Worm (Caenorhabditis elegans) whole organism, L1 larva: ENCODE data around the gene elo-6.

ENCODE experiments used
- F16B12.6 ChIP-seq: fragments of 150-350 bp; optimal IDR thresholded peaks from 2 replicates; lab custom pipeline; 2014; ENCODE audit warnings: missing biosample characterization, missing genetic modification characterization
- aha-1 ChIP-seq: fragments of 150-350 bp; optimal IDR thresholded peaks from 2 replicates; lab custom pipeline; 2014; ENCODE audit warnings: missing biosample characterization, missing genetic modification characterization
- alr-1 ChIP-seq: fragments of 200-800 bp; sonication (Bioruptor generic); optimal IDR thresholded peaks from 2 replicates; lab custom pipeline; 2018; ENCODE audit warnings: borderline replicate concordance, mild to moderate bottlenecking, missing genetic modification characterization, missing compliant biosample characterization
- blmp-1 ChIP-seq: fragments of 150-350 bp; optimal IDR thresholded peaks from 2 replicates; lab custom pipeline; 2014; ENCODE audit warnings: missing biosample characterization, missing genetic modification characterization
- ceh-63 ChIP-seq: fragments of 200-800 bp; sonication (Bioruptor generic); optimal IDR thresholded peaks from 2 replicates; lab custom pipeline; 2018; ENCODE audit warnings: mild to moderate bottlenecking, missing genetic modification characterization, missing compliant biosample characterization
- ceh-88 ChIP-seq: fragments of 200-800 bp; sonication (Bioruptor generic); IDR thresholded peaks from 2 replicates; pipeline ENCODE4 v1.3.6; 2022; ENCODE audit warnings: missing genetic modification characterization, missing compliant biosample characterization
- dpl-1 ChIP-seq, 3 experiments: fragments of 150-350 bp in 2 of 3; sonication (generic microtip) in 1 of 3; optimal IDR thresholded peaks; 2 replicates each; lab custom pipeline; 2014 to 2017; ENCODE audit warnings: missing biosample characterization in 3 of 3, missing genetic modification characterization in 3 of 3, missing genetic modification reagents in 3 of 3
- dsc-1 ChIP-seq: sonication (generic microtip); optimal IDR thresholded peaks from 2 replicates; lab custom pipeline; 2016; ENCODE audit warnings: mild to moderate bottlenecking, missing genetic modification characterization, missing compliant biosample characterization
- efl-1 ChIP-seq, 4 experiments: fragments of 150-350 bp; optimal IDR thresholded peaks in 3 of 4; peaks in 1 of 4; 1 replicate in 1 of 4; 2 replicates in 3 of 4; lab custom pipeline; 2014; ENCODE audit warnings: missing biosample characterization in 2 of 4, missing genetic modification characterization in 2 of 4, missing genetic modification reagents in 2 of 4
- efl-3 ChIP-seq: fragments of 200-800 bp; sonication (Bioruptor generic); optimal IDR thresholded peaks from 2 replicates; lab custom pipeline; 2018; ENCODE audit warnings: mild to moderate bottlenecking, missing genetic modification characterization, missing compliant biosample characterization
- elt-2 ChIP-seq: sonication (generic microtip); optimal IDR thresholded peaks from 2 replicates; lab custom pipeline; 2016; ENCODE audit warnings: missing genetic modification characterization, mild to moderate bottlenecking, inconsistent platforms, missing compliant biosample characterization, missing genetic modification reagents
- elt-3 ChIP-seq, 6 experiments: fragments of 150-350 bp in 1 of 6; sonication (generic microtip); optimal IDR thresholded peaks; 2 replicates each; lab custom pipeline; 2017 to 2018; ENCODE audit warnings: missing biosample characterization in 6 of 6, missing genetic modification characterization in 6 of 6, inconsistent platforms in 1 of 6
- ets-5 ChIP-seq: fragments of 200-800 bp; sonication (Bioruptor generic); IDR thresholded peaks from 2 replicates; pipeline ENCODE4 v1.3.6; 2022; ENCODE audit warnings: missing genetic modification characterization, missing compliant biosample characterization
- fkh-4 ChIP-seq: sonication (generic microtip); optimal IDR thresholded peaks from 2 replicates; lab custom pipeline; 2016; ENCODE audit warnings: missing compliant biosample characterization, missing genetic modification characterization, borderline replicate concordance
- grh-1 ChIP-seq: fragments of 200-800 bp; sonication (Bioruptor generic); IDR thresholded peaks from 2 replicates; pipeline ENCODE4 v1.3.6; 2022; ENCODE audit warnings: missing genetic modification reagents, missing genetic modification characterization, missing compliant biosample characterization
- hlh-17 ChIP-seq: fragments of 200-800 bp; sonication (Bioruptor generic); optimal IDR thresholded peaks from 2 replicates; lab custom pipeline; 2018; ENCODE audit warnings: missing genetic modification characterization, mild to moderate bottlenecking, missing compliant biosample characterization, moderate library complexity, borderline replicate concordance
- hlh-4 ChIP-seq: sonication (generic microtip); optimal IDR thresholded peaks from 2 replicates; lab custom pipeline; 2016; ENCODE audit warnings: mild to moderate bottlenecking, missing genetic modification characterization, missing compliant biosample characterization
- hpl-2 ChIP-seq: fragments of 150-350 bp; optimal IDR thresholded peaks from 2 replicates; lab custom pipeline; 2014; ENCODE audit warnings: missing biosample characterization, missing genetic modification reagents, missing genetic modification characterization
- isw-1 ChIP-seq: fragments of 200-800 bp; sonication (Bioruptor generic); IDR thresholded peaks from 2 replicates; pipeline ENCODE4 v1.3.6; 2022; ENCODE audit warnings: missing genetic modification characterization, missing compliant biosample characterization
- lin-39 ChIP-seq: fragments of 150-350 bp; optimal IDR thresholded peaks from 2 replicates; lab custom pipeline; 2014; ENCODE audit warnings: missing biosample characterization, missing genetic modification reagents, missing genetic modification characterization
- lsy-2 ChIP-seq, 2 experiments: fragments of 150-350 bp; optimal IDR thresholded peaks; 2 replicates each; lab custom pipeline; 2014; ENCODE audit warnings: missing biosample characterization in 2 of 2, missing genetic modification characterization in 2 of 2
- mep-1 ChIP-seq: fragments of 150-350 bp; optimal IDR thresholded peaks from 2 replicates; lab custom pipeline; 2014; ENCODE audit warnings: missing biosample characterization, missing genetic modification characterization
- nhr-12 ChIP-seq: sonication (generic microtip); optimal IDR thresholded peaks from 2 replicates; lab custom pipeline; 2017; ENCODE audit warnings: missing biosample characterization, missing genetic modification characterization
- nhr-20 ChIP-seq: sonication (generic microtip); optimal IDR thresholded peaks from 2 replicates; lab custom pipeline; 2016; ENCODE audit warnings: mild to moderate bottlenecking, missing genetic modification characterization, missing compliant biosample characterization
- nhr-84 ChIP-seq: sonication (generic microtip); optimal IDR thresholded peaks from 2 replicates; lab custom pipeline; 2017; ENCODE audit warnings: missing biosample characterization, missing genetic modification characterization
- pax-3 ChIP-seq: fragments of 200-800 bp; sonication (Bioruptor generic); optimal IDR thresholded peaks from 2 replicates; lab custom pipeline; 2018; ENCODE audit warnings: mild to moderate bottlenecking, missing genetic modification characterization, moderate library complexity, missing compliant biosample characterization
- rnt-1 ChIP-seq: sonication (generic microtip); optimal IDR thresholded peaks from 2 replicates; lab custom pipeline; 2016; ENCODE audit warnings: mild to moderate bottlenecking, missing genetic modification characterization, moderate library complexity, missing compliant biosample characterization
- skn-1 ChIP-seq: fragments of 150-350 bp; optimal IDR thresholded peaks from 2 replicates; lab custom pipeline; 2014; ENCODE audit warnings: missing biosample characterization, missing genetic modification characterization
- snu-23 ChIP-seq: sonication (generic microtip); optimal IDR thresholded peaks from 2 replicates; lab custom pipeline; 2016; ENCODE audit warnings: missing genetic modification characterization, missing compliant biosample characterization
- sox-4 ChIP-seq: sonication (generic microtip); optimal IDR thresholded peaks from 2 replicates; lab custom pipeline; 2016; ENCODE audit warnings: missing genetic modification characterization, missing compliant biosample characterization
- tbx-2 ChIP-seq: sonication (generic microtip); optimal IDR thresholded peaks from 2 replicates; lab custom pipeline; 2016; ENCODE audit warnings: missing genetic modification characterization, missing compliant biosample characterization
- tlp-1 ChIP-seq: fragments of 150-350 bp; optimal IDR thresholded peaks from 2 replicates; lab custom pipeline; 2014; ENCODE audit warnings: missing biosample characterization, missing genetic modification characterization
- unc-86 ChIP-seq: sonication (generic microtip); optimal IDR thresholded peaks from 2 replicates; lab custom pipeline; 2016; ENCODE audit warnings: missing genetic modification characterization, missing compliant biosample characterization
- unc-98 ChIP-seq: fragments of 200-800 bp; sonication (Bioruptor generic); IDR thresholded peaks from 2 replicates; pipeline ENCODE4 v1.3.6; 2022; ENCODE audit warnings: missing genetic modification characterization, missing compliant biosample characterization
- ztf-11 ChIP-seq, 2 experiments: sonication (generic microtip); optimal IDR thresholded peaks; 2 replicates each; lab custom pipeline; 2016 to 2017; ENCODE audit warnings: missing genetic modification characterization in 2 of 2, missing biosample characterization in 1 of 2, missing compliant biosample characterization in 1 of 2
- ztf-4 ChIP-seq: fragments of 150-350 bp; optimal IDR thresholded peaks from 2 replicates; lab custom pipeline; 2014; ENCODE audit warnings: missing biosample characterization, missing genetic modification characterization

elo-6 gene

ce11 chrIV:5377062-5377461 is 11.3 kb downstream of the elo-6 start, which contains the start of gene elo-5:
elo-5 (minus strand) TSS chrIV:5377117.
- TF ChIP-seq tlp-1 (tag; lab: Kevin White, UChicago) (no peak), efl-3 (GFP tag; lab: Kevin White, UChicago) (no peak), hlh-17 (GFP tag; lab: Kevin White, UChicago) (no peak), elt-2 (peak; percentile 55)
- TF ChIP-seq, all 84 proteins: peak for 1

ce11 chrIV:5374946-5375345 is 13.4 kb downstream of the elo-6 start:
- TF ChIP-seq pax-3 (tag; lab: Kevin White, UChicago) (no peak), alr-1 (tag; lab: Kevin White, UChicago) (no peak), fkh-4 (tag; lab: Kevin White, UChicago) (no peak), ceh-88 (GFP tag; lab: Robert Waterston, UW) (no peak), isw-1 (GFP tag; lab: Robert Waterston, UW) (no peak), nhr-12 (no peak), tbx-2 (tag; lab: Kevin White, UChicago) (no peak), ztf-11 (tag; optimal IDR thresholded peaks at IDR 0.05; lab: Kevin White, UChicago) (no peak), sox-4 (tag; lab: Kevin White, UChicago) (no peak), ceh-63 (GFP tag; lab: Kevin White, UChicago) (no peak), lin-39 (tag; lab: Kevin White, UChicago) (no peak), blmp-1 (tag; lab: Kevin White, UChicago) (no peak), F16B12.6 (tag; lab: Kevin White, UChicago) (no peak), snu-23 (GFP tag; lab: Kevin White, UChicago) (no peak), rnt-1 (no peak), hlh-4 (tag; lab: Kevin White, UChicago) (no peak), ets-5 (no peak), efl-1 (optimal IDR thresholded peaks at IDR 0.05; lab: Kevin White, UChicago) (no peak), efl-1 (GFP tag; optimal IDR thresholded peaks at IDR 0.05 in 1 of 2; lab: Kevin White, UChicago) (no peak), lsy-2 (tag; optimal IDR thresholded peaks at IDR 0.05; lab: Kevin White, UChicago) (no peak)

- no peak for TF ChIP-seq nhr-84
- no peak for TF ChIP-seq grh-1 (GFP tag; lab: Robert Waterston, UW)
- no peak for TF ChIP-seq sox-4 (tag; lab: Kevin White, UChicago)
- no peak for TF ChIP-seq ztf-4 (tag; lab: Kevin White, UChicago)
- no peak for TF ChIP-seq hpl-2 (GFP tag; lab: Kevin White, UChicago)
- no peak for TF ChIP-seq lsy-2 (tag; optimal IDR thresholded peaks at IDR 0.05; lab: Kevin White, UChicago)
Observed at ce11 chrIV:5374321-5374720, 14.0 kb downstream of the elo-6 start.

- TF ChIP-seq nhr-20 (tag; lab: Kevin White, UChicago) (no peak), dpl-1 (GFP tag; optimal IDR thresholded peaks at IDR 0.05; lab: Kevin White, UChicago) (no peak), isw-1 (GFP tag; lab: Robert Waterston, UW) (no peak), elt-3 (tag; optimal IDR thresholded peaks at IDR 0.05; lab: Kevin White, UChicago) (no peak), dsc-1 (no peak), skn-1 (tag; lab: Kevin White, UChicago) (no peak), nhr-84 (no peak), unc-86 (tag; lab: Kevin White, UChicago) (no peak), unc-98 (GFP tag; lab: Robert Waterston, UW) (no peak), sox-4 (tag; lab: Kevin White, UChicago) (no peak), mep-1 (no peak), aha-1 (tag; lab: Kevin White, UChicago) (no peak)
Observed at ce11 chrIV:5370914-5371313, 17.4 kb downstream of the elo-6 start.
